Worm (Caenorhabditis elegans) whole organism, L2 larva: Measurements from ENCODE around the gene srj-15.
A peak's percentile ranks its signal among the peaks of the same experiment; 100 is the strongest.

Experiments
- C34F6.9 ChIP-seq: fragments of 150-350 bp; optimal IDR thresholded peaks from 2 replicates; lab custom pipeline; 2014; ENCODE audit warnings: missing biosample characterization, missing genetic modification characterization
- F13H6.1 ChIP-seq: sonication (generic microtip); optimal IDR thresholded peaks from 2 replicates; lab custom pipeline; 2016; ENCODE audit warnings: missing genetic modification characterization, missing compliant biosample characterization
- ZK546.5 ChIP-seq: sonication (generic microtip); optimal IDR thresholded peaks from 2 replicates; lab custom pipeline; 2017; ENCODE audit warnings: missing biosample characterization, missing genetic modification characterization
- alr-1 ChIP-seq: fragments of 150-350 bp; optimal IDR thresholded peaks from 2 replicates; lab custom pipeline; 2014; ENCODE audit warnings: missing biosample characterization, missing genetic modification characterization
- aly-2 ChIP-seq: fragments of 150-350 bp; optimal IDR thresholded peaks from 2 replicates; lab custom pipeline; 2014; ENCODE audit warnings: missing biosample characterization, missing genetic modification characterization
- ama-1 ChIP-seq: fragments of 150-350 bp; optimal IDR thresholded peaks from 2 replicates; lab custom pipeline; 2018; ENCODE audit warnings: inconsistent platforms
- ceh-82 ChIP-seq: fragments of 150-350 bp; optimal IDR thresholded peaks from 2 replicates; lab custom pipeline; 2014; ENCODE audit warnings: missing biosample characterization, missing genetic modification characterization
- crh-2 ChIP-seq: sonication (generic microtip); optimal IDR thresholded peaks from 2 replicates; lab custom pipeline; 2017; ENCODE audit warnings: missing biosample characterization, missing genetic modification characterization
- egl-27 ChIP-seq: sonication (generic microtip); optimal IDR thresholded peaks from 3 replicates; lab custom pipeline; 2017; ENCODE audit warnings: missing biosample characterization, missing genetic modification reagents, missing genetic modification characterization
- elt-1 ChIP-seq: fragments of 150-350 bp; optimal IDR thresholded peaks from 2 replicates; lab custom pipeline; 2014; ENCODE audit warnings: missing biosample characterization, missing genetic modification characterization
- elt-3 ChIP-seq: sonication (generic microtip); optimal IDR thresholded peaks from 2 replicates; lab custom pipeline; 2017; ENCODE audit warnings: missing biosample characterization, missing genetic modification characterization
- fos-1 ChIP-seq: fragments of 150-350 bp; optimal IDR thresholded peaks from 2 replicates; lab custom pipeline; 2014; ENCODE audit warnings: missing biosample characterization, missing genetic modification characterization
- gmeb-1 ChIP-seq: fragments of 150-350 bp; optimal IDR thresholded peaks from 2 replicates; lab custom pipeline; 2014; ENCODE audit warnings: missing biosample characterization, missing genetic modification characterization
- lin-13 ChIP-seq: fragments of 150-350 bp; optimal IDR thresholded peaks from 2 replicates; lab custom pipeline; 2014; ENCODE audit warnings: missing biosample characterization, missing genetic modification reagents, missing genetic modification characterization
- lin-39 ChIP-seq: fragments of 150-350 bp; optimal IDR thresholded peaks from 2 replicates; lab custom pipeline; 2014; ENCODE audit warnings: missing biosample characterization, missing genetic modification reagents, missing genetic modification characterization
- lsy-2 ChIP-seq, 2 experiments: fragments of 150-350 bp in 1 of 2; sonication (generic microtip) in 1 of 2; optimal IDR thresholded peaks; 2 replicates each; lab custom pipeline; 2014 to 2017; ENCODE audit warnings: missing biosample characterization in 2 of 2, missing genetic modification characterization in 2 of 2
- mab-5 ChIP-seq: fragments of 150-350 bp; optimal IDR thresholded peaks from 2 replicates; lab custom pipeline; 2014; ENCODE audit warnings: missing biosample characterization, missing genetic modification characterization
- mdl-1 ChIP-seq, 2 experiments: fragments of 150-350 bp in 1 of 2; sonication (generic microtip) in 1 of 2; optimal IDR thresholded peaks; 2 replicates each; lab custom pipeline; 2017; ENCODE audit warnings: missing biosample characterization in 2 of 2, missing genetic modification characterization in 2 of 2
- nhr-10 ChIP-seq: sonication (generic microtip); optimal IDR thresholded peaks from 2 replicates; lab custom pipeline; 2017; ENCODE audit warnings: missing biosample characterization, missing genetic modification characterization
- nhr-12 ChIP-seq: fragments of 150-350 bp; optimal IDR thresholded peaks from 2 replicates; lab custom pipeline; 2014; ENCODE audit warnings: missing biosample characterization, missing genetic modification characterization
- nhr-23 ChIP-seq: fragments of 150-350 bp; optimal IDR thresholded peaks from 2 replicates; lab custom pipeline; 2014; ENCODE audit warnings: missing biosample characterization, missing genetic modification reagents, missing genetic modification characterization
- nhr-25 ChIP-seq: fragments of 150-350 bp; sonication (generic microtip); optimal IDR thresholded peaks from 3 replicates; lab custom pipeline; 2014; ENCODE audit warnings: missing biosample characterization, missing genetic modification characterization
- peb-1 ChIP-seq: fragments of 150-350 bp; optimal IDR thresholded peaks from 2 replicates; lab custom pipeline; 2014; ENCODE audit warnings: missing biosample characterization, missing genetic modification characterization
- sem-4 ChIP-seq: fragments of 150-350 bp; optimal IDR thresholded peaks from 2 replicates; lab custom pipeline; 2014; ENCODE audit warnings: missing biosample characterization, missing genetic modification reagents, missing genetic modification characterization
- skn-1 ChIP-seq: sonication (generic microtip); optimal IDR thresholded peaks from 2 replicates; lab custom pipeline; 2017; ENCODE audit warnings: missing biosample characterization, missing genetic modification characterization
- sma-9 ChIP-seq, 2 experiments: fragments of 150-350 bp in 1 of 2; sonication (generic microtip) in 1 of 2; optimal IDR thresholded peaks; 2 replicates each; lab custom pipeline; 2014 to 2016; ENCODE audit warnings: missing genetic modification characterization in 2 of 2, mild to moderate bottlenecking in 1 of 2, missing biosample characterization in 1 of 2, missing compliant biosample characterization in 1 of 2, missing genetic modification reagents in 1 of 2, moderate library complexity in 1 of 2
- unc-39 ChIP-seq: fragments of 150-350 bp; optimal IDR thresholded peaks from 2 replicates; lab custom pipeline; 2014; ENCODE audit warnings: missing biosample characterization, missing genetic modification characterization
- unc-62 ChIP-seq: fragments of 150-350 bp; optimal IDR thresholded peaks from 2 replicates; lab custom pipeline; 2014; ENCODE audit warnings: missing biosample characterization, missing genetic modification reagents, missing genetic modification characterization
- zag-1 ChIP-seq: fragments of 150-350 bp; optimal IDR thresholded peaks from 2 replicates; lab custom pipeline; 2014; ENCODE audit warnings: missing biosample characterization, missing genetic modification characterization
- ztf-1 ChIP-seq: fragments of 200-800 bp; sonication (Bioruptor generic); conservative IDR thresholded peaks from 2 replicates; pipeline ENCODE4 v1.3.6; 2022; ENCODE audit warnings: missing genetic modification characterization, missing compliant biosample characterization
- ztf-11 ChIP-seq: sonication (generic microtip); optimal IDR thresholded peaks from 2 replicates; lab custom pipeline; 2017; ENCODE audit warnings: missing biosample characterization, missing genetic modification characterization
- ztf-4 ChIP-seq: fragments of 150-350 bp; optimal IDR thresholded peaks from 2 replicates; lab custom pipeline; 2014; ENCODE audit warnings: missing biosample characterization, missing genetic modification characterization

The srj-15 gene

DNA sequence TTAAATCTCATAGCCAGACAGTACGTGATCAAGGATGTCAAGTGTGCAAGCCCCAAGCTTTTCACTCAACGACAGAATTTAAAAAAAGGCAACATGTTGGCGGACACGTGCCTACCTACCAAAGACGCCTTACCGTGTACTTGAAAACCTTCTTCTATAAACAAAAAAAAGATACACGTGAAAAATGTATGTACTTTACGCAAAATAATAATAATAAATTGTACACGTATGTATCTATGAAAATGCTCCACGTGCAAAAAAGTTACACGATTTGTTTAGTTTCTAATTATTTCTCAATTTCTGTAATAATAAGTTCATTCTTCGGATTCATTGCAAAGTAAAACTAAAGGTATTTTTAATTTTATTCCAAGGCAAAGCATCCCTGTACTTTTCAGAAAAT lies 40.0 kb upstream of the srj-15 start, which contains the start of gene cysl-4:
Gene cysl-4 (plus strand): TSS at position 301 of the 400 bp plus-strand sequence.
- TF ChIP-seq fos-1 (no peak), nhr-10 (tag; lab: Kevin White, UChicago) (no peak), elt-3 (tag; lab: Kevin White, UChicago) (no peak), aly-2 (tag; lab: Kevin White, UChicago) (no peak), sma-9 (GFP tag; optimal IDR thresholded peaks at IDR 0.05; lab: Kevin White, UChicago) (no peak), sma-9 (tag; optimal IDR thresholded peaks at IDR 0.05; lab: Kevin White, UChicago) (no peak), lin-39 (no peak), ZK546.5 (tag; lab: Kevin White, UChicago) (no peak), elt-1 (no peak)

DNA sequence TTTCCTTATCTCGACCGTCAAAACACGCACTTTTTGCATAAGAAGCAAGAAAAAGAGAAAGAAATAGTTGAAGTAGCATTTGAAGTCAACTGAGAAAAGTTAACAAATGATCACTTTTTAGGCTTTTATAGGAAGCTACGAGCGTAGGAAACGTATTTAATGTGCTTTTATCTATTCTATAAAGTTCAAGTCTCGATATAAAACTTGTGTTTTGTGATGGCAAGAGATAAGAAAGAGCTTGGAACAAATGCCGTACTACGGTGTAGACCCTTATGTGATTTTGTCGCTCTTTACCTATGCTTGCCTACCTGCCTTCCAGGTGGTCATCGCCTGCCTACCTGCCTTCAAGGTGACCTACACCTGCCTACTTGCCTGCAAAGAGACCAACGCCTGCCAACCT lies 39.5 kb upstream of the srj-15 start, which contains the start of gene clec-206:
Gene clec-206 (minus strand): TSS at position 101 of the 400 bp plus-strand sequence.
- TF ChIP-seq mab-5 (tag; lab: Kevin White, UChicago) (no peak), zag-1 (tag; lab: Kevin White, UChicago) (no peak), gmeb-1 (tag; lab: Kevin White, UChicago) (no peak), nhr-10 (tag; lab: Kevin White, UChicago) (no peak), unc-62 (GFP tag; lab: Kevin White, UChicago) (no peak), lsy-2 (tag; optimal IDR thresholded peaks at IDR 0.05; lab: Kevin White, UChicago) (no peak), ceh-82 (no peak), nhr-12 (tag; lab: Kevin White, UChicago) (no peak), lin-39 (no peak), crh-2 (tag; lab: Kevin White, UChicago) (no peak), peb-1 (tag; lab: Kevin White, UChicago) (no peak), elt-3 (tag; lab: Kevin White, UChicago) (no peak), lin-13 (GFP tag; lab: Kevin White, UChicago) (no peak), F13H6.1 (tag; lab: Kevin White, UChicago) (no peak), ama-1 (lab: Kevin White, UChicago) (no peak), skn-1 (tag; lab: Kevin White, UChicago) (no peak), mdl-1 (tag; optimal IDR thresholded peaks at IDR 0.05; lab: Kevin White, UChicago) (no peak), egl-27 (tag; lab: Kevin White, UChicago) (no peak), alr-1 (tag; lab: Kevin White, UChicago) (no peak), unc-39 (no peak)

DNA sequence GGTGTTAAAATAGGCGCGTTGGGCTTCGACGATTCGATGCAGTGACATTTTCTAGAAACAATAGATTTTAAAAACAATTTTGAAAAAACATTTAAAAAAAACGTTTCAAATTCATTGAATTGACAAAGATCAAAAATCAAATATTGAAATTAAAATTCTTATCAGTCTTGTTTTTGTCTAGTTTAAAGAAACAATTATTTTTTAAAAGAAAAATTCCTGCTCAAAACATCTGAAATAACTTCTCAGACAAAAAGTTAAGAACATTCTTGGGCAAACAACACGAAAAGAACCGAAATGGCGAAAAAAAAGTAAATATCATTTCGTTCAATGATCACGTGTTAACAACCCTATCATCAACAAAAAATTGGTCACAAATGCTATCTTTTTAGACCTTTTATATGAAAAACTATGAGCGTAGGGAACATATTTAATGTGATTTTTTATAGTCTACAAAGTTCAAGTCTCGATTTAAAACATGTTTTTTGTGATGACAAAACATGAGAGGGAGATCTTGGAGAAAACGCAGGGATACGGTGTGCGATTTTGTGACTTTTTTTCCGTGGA lies 34.9 kb upstream of the srj-15 start, which contains the start of gene alh-5:
Gene alh-5 (minus strand): TSS at position 51 of the 564 bp plus-strand sequence.
- TF ChIP-seq sma-9 (GFP tag; optimal IDR thresholded peaks at IDR 0.05; lab: Kevin White, UChicago) = peak; percentile 34
- TF ChIP-seq sma-9 (tag; optimal IDR thresholded peaks at IDR 0.05; lab: Kevin White, UChicago) = no peak
- peak; percentile 2 for TF ChIP-seq crh-2 (tag; lab: Kevin White, UChicago)
- no peak for TF ChIP-seq ztf-1 (GFP tag; lab: Robert Waterston, UW)
- no peak for TF ChIP-seq aly-2 (tag; lab: Kevin White, UChicago)

DNA sequence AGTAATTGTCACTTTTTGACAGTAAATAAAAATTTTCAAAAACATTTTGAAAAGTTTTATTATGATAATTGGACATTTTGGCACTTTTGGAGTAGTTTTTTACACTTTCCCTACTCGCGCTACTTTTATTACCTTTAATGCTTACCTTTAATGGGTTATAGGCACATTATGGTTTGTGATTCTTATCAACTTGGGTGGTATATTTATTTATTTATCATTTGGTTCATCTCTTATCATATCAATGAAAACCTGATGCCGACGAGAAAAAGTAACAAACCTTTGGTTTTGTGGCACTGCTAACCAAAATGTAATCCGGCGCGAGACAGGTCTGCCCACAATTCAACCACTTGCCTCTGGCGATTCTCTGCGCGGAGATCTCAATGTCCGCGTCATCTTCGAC lies 33.7 kb upstream of the srj-15 start:
- TF ChIP-seq C34F6.9 (tag; lab: Kevin White, UChicago) = no peak
- TF ChIP-seq sma-9 (GFP tag; optimal IDR thresholded peaks at IDR 0.05; lab: Kevin White, UChicago) = peak; percentile 6
- no peak for TF ChIP-seq sma-9 (tag; optimal IDR thresholded peaks at IDR 0.05; lab: Kevin White, UChicago)
- TF ChIP-seq gmeb-1 (tag; lab: Kevin White, UChicago) = no peak
- no peak for TF ChIP-seq nhr-12 (tag; lab: Kevin White, UChicago)
- no peak for TF ChIP-seq elt-1
- TF ChIP-seq lsy-2 (tag; optimal IDR thresholded peaks at IDR 0.05; lab: Kevin White, UChicago) = no peak

DNA sequence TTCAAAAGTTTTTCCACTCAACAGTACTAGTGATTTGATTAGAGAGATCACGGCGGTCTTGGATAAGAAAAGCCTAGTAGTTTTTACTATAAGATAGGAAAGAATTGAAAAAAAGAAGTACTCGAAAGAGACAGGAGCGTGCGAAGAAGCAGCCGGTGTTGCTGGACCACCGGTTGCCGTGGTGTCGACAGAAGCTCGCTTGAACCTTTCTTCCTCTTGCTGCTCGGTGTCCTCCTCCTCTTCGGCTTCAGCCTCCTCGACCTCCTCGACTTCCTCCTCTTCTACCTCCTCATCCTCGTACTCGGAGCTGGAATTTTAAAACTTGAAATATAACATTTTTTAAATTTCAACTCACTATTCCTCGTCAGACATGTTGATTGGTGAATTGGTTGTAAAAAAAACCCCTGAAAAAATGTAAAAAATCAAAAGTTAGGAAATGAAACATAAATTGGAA lies 27.8 kb upstream of the srj-15 start, which contains the start of gene tnt-4:
Gene tnt-4 (minus strand): TSS at position 404 of the 454 bp plus-strand sequence.
- no peak for TF ChIP-seq gmeb-1 (tag; lab: Kevin White, UChicago)
- no peak for TF ChIP-seq nhr-23 (tag; lab: Kevin White, UChicago)
- TF ChIP-seq sem-4 (tag; lab: Kevin White, UChicago) = no peak
- TF ChIP-seq sma-9 (GFP tag; optimal IDR thresholded peaks at IDR 0.05; lab: Kevin White, UChicago) = no peak
- no peak for TF ChIP-seq sma-9 (tag; optimal IDR thresholded peaks at IDR 0.05; lab: Kevin White, UChicago)
- TF ChIP-seq elt-3 (tag; lab: Kevin White, UChicago) = no peak
- TF ChIP-seq nhr-25 (tag; lab: Kevin White, UChicago) = no peak
- TF ChIP-seq aly-2 (tag; lab: Kevin White, UChicago) = no peak
- no peak for TF ChIP-seq ztf-4 (tag; lab: Kevin White, UChicago)
- TF ChIP-seq ztf-11 (tag; lab: Kevin White, UChicago) = no peak
- TF ChIP-seq egl-27 (tag; lab: Kevin White, UChicago) = no peak
- TF ChIP-seq, all 48 proteins: peak for 0
